Worm (Caenorhabditis elegans) whole organism, early embryonic: Measurements from ENCODE around the gene C49F5.3.

Experiments
- B0310.2 ChIP-seq: sonication (generic microtip); optimal IDR thresholded peaks from 2 replicates; lab custom pipeline; 2016; ENCODE audit warnings: mild to moderate bottlenecking, missing genetic modification characterization, missing compliant biosample characterization
- F13C5.2 ChIP-seq: sonication (generic microtip); optimal IDR thresholded peaks from 2 replicates; lab custom pipeline; 2017; ENCODE audit warnings: mild to moderate bottlenecking, missing genetic modification characterization, inconsistent platforms, missing compliant biosample characterization
- aly-1 ChIP-seq: sonication (generic microtip); optimal IDR thresholded peaks from 2 replicates; lab custom pipeline; 2016; ENCODE audit warnings: missing genetic modification characterization, missing compliant biosample characterization
- ama-1 ChIP-seq: fragments of 150-350 bp; optimal IDR thresholded peaks from 2 replicates; lab custom pipeline; 2014
- ceh-13 ChIP-seq: fragments of 200-800 bp; sonication (Bioruptor generic); optimal IDR thresholded peaks from 2 replicates; lab custom pipeline; 2018; ENCODE audit warnings: mild to moderate bottlenecking, missing genetic modification characterization, missing compliant biosample characterization
- ceh-36 ChIP-seq: sonication (generic microtip); optimal IDR thresholded peaks from 2 replicates; lab custom pipeline; 2016; ENCODE audit warnings: missing genetic modification characterization, inconsistent platforms, missing compliant biosample characterization
- ets-7 ChIP-seq: sonication (generic microtip); optimal IDR thresholded peaks from 2 replicates; lab custom pipeline; 2016; ENCODE audit warnings: missing genotype, missing genetic modification characterization, missing compliant biosample characterization
- flt-1 ChIP-seq: fragments of 200-800 bp; sonication (Bioruptor generic); IDR thresholded peaks from 2 replicates; pipeline ENCODE4 v1.3.6; 2022; ENCODE audit warnings: missing genetic modification characterization, missing compliant biosample characterization
- hmbx-1 ChIP-seq: sonication (generic microtip); optimal IDR thresholded peaks from 2 replicates; lab custom pipeline; 2016; ENCODE audit warnings: mild to moderate bottlenecking, missing genetic modification characterization, missing compliant biosample characterization
- hmg-4 ChIP-seq: fragments of 200-800 bp; sonication (Bioruptor generic); optimal IDR thresholded peaks from 2 replicates; lab custom pipeline; 2018; ENCODE audit warnings: mild to moderate bottlenecking, missing genetic modification characterization, missing compliant biosample characterization
- hnd-1 ChIP-seq: sonication (generic microtip); optimal IDR thresholded peaks from 2 replicates; lab custom pipeline; 2016; ENCODE audit warnings: missing genetic modification characterization, missing compliant biosample characterization
- pes-1 ChIP-seq: fragments of 200-800 bp; sonication (Bioruptor generic); IDR thresholded peaks from 2 replicates; pipeline ENCODE4 v1.3.6; 2022; ENCODE audit warnings: missing genetic modification reagents, missing genetic modification characterization, missing compliant biosample characterization
- scrt-1 ChIP-seq: fragments of 200-800 bp; sonication (Bioruptor generic); IDR thresholded peaks from 2 replicates; pipeline ENCODE4 v1.3.6; 2022; ENCODE audit warnings: missing genetic modification characterization, missing compliant biosample characterization
- sea-1 ChIP-seq: fragments of 200-800 bp; sonication (Bioruptor generic); conservative IDR thresholded peaks from 2 replicates; pipeline ENCODE4 v1.3.6; 2022; ENCODE audit warnings: missing genetic modification characterization, missing compliant biosample characterization
- tbx-11 ChIP-seq: fragments of 200-800 bp; sonication (Bioruptor generic); IDR thresholded peaks from 2 replicates; pipeline ENCODE4 v1.3.6; 2022; ENCODE audit warnings: missing genetic modification characterization, missing compliant biosample characterization
- tbx-37 ChIP-seq: fragments of 200-800 bp; sonication (Bioruptor generic); conservative IDR thresholded peaks from 2 replicates; pipeline ENCODE4 v1.3.6; 2022; ENCODE audit warnings: missing genetic modification reagents, missing genetic modification characterization, missing compliant biosample characterization
- tra-4 ChIP-seq: sonication (generic microtip); optimal IDR thresholded peaks from 2 replicates; lab custom pipeline; 2017; ENCODE audit warnings: missing genetic modification characterization, missing compliant biosample characterization

The C49F5.3 gene

ce11 chrX:11992246-11992645, 8.8 kb upstream of the C49F5.3 start:
- no peak for TF ChIP-seq ets-7 (tag; lab: Kevin White, UChicago)
- no peak for TF ChIP-seq ama-1 (lab: Kevin White, UChicago)
- TF ChIP-seq scrt-1 = no peak
- no peak for TF ChIP-seq tra-4 (tag; lab: Kevin White, UChicago)
- no peak for TF ChIP-seq sea-1 (GFP tag; lab: Robert Waterston, UW)
- no peak for TF ChIP-seq F13C5.2 (tag; lab: Kevin White, UChicago)
- no peak for TF ChIP-seq hmbx-1
- no peak for TF ChIP-seq pes-1
- no peak for TF ChIP-seq B0310.2 (tag; lab: Kevin White, UChicago)
- TF ChIP-seq hmg-4 (GFP tag; lab: Kevin White, UChicago) = no peak

ce11 chrX:11987900-11988364, 4.5 kb upstream of the C49F5.3 start, which contains the start of gene C49F5.6:
Gene C49F5.6 (plus strand): TSS chrX:11988314.
- no peak for TF ChIP-seq B0310.2 (tag; lab: Kevin White, UChicago)
- no peak for TF ChIP-seq pes-1
- no peak for TF ChIP-seq F13C5.2 (tag; lab: Kevin White, UChicago)
- no peak for TF ChIP-seq ceh-13
- TF ChIP-seq ceh-36 (tag; lab: Kevin White, UChicago) = no peak
- TF ChIP-seq aly-1 (tag; lab: Kevin White, UChicago) = no peak
- no peak for TF ChIP-seq sea-1 (GFP tag; lab: Robert Waterston, UW)
- TF ChIP-seq hnd-1 (tag; lab: Kevin White, UChicago) = no peak
- no peak for TF ChIP-seq tbx-37 (GFP tag; lab: Robert Waterston, UW)
- TF ChIP-seq tra-4 (tag; lab: Kevin White, UChicago) = no peak
- TF ChIP-seq ama-1 (lab: Kevin White, UChicago) = no peak
- no peak for TF ChIP-seq hmg-4 (GFP tag; lab: Kevin White, UChicago)
- TF ChIP-seq flt-1 = no peak
- no peak for TF ChIP-seq ets-7 (tag; lab: Kevin White, UChicago)
- no peak for TF ChIP-seq hmbx-1
- no peak for TF ChIP-seq scrt-1
- no peak for TF ChIP-seq tbx-11

ce11 chrX:11985887-11986286, 2.5 kb upstream of the C49F5.3 start, which contains the start of gene C49F5.5:
Gene C49F5.5 (plus strand): TSS chrX:11986187.
- TF ChIP-seq tra-4 (tag; lab: Kevin White, UChicago) (no peak), B0310.2 (tag; lab: Kevin White, UChicago) (no peak), hnd-1 (tag; lab: Kevin White, UChicago) (no peak), flt-1 (no peak), tbx-11 (no peak), hmbx-1 (no peak), hmg-4 (GFP tag; lab: Kevin White, UChicago) (no peak), aly-1 (tag; lab: Kevin White, UChicago) (no peak), tbx-37 (GFP tag; lab: Robert Waterston, UW) (no peak), ceh-13 (no peak), ceh-36 (tag; lab: Kevin White, UChicago) (no peak), ama-1 (lab: Kevin White, UChicago) (no peak), sea-1 (GFP tag; lab: Robert Waterston, UW) (no peak), scrt-1 (no peak)

ce11 chrX:11982065-11982464, 1.4 kb downstream of the C49F5.3 start, which contains the start of gene nhr-167:
Gene nhr-167 (minus strand): TSS chrX:11982085.
- TF ChIP-seq ceh-36 (tag; lab: Kevin White, UChicago) = no peak
- TF ChIP-seq ama-1 (lab: Kevin White, UChicago) = no peak
- TF ChIP-seq hmbx-1 = no peak
- TF ChIP-seq tbx-37 (GFP tag; lab: Robert Waterston, UW) = no peak
- TF ChIP-seq ets-7 (tag; lab: Kevin White, UChicago) = no peak

- TF ChIP-seq tbx-37 (GFP tag; lab: Robert Waterston, UW) (no peak), flt-1 (no peak), tra-4 (tag; lab: Kevin White, UChicago) (no peak), hmbx-1 (no peak), hnd-1 (tag; lab: Kevin White, UChicago) (no peak), hmg-4 (GFP tag; lab: Kevin White, UChicago) (no peak), ceh-13 (no peak), B0310.2 (tag; lab: Kevin White, UChicago) (no peak), F13C5.2 (tag; lab: Kevin White, UChicago) (no peak), pes-1 (no peak), ceh-36 (tag; lab: Kevin White, UChicago) (no peak), scrt-1 (no peak), ets-7 (tag; lab: Kevin White, UChicago) (no peak), aly-1 (tag; lab: Kevin White, UChicago) (no peak)
Measured at ce11 chrX:11974629-11975085, 8.8 kb downstream of the C49F5.3 start, which contains the start of gene set-6. Gene set-6 (minus strand): TSS chrX:11974679.

- TF ChIP-seq tra-4 (tag; lab: Kevin White, UChicago) (no peak), hmg-4 (GFP tag; lab: Kevin White, UChicago) (no peak), ama-1 (lab: Kevin White, UChicago) (no peak), ceh-13 (no peak), tbx-37 (GFP tag; lab: Robert Waterston, UW) (no peak), hmbx-1 (no peak), hnd-1 (tag; lab: Kevin White, UChicago) (no peak), ceh-36 (tag; lab: Kevin White, UChicago) (no peak), pes-1 (no peak), ets-7 (tag; lab: Kevin White, UChicago) (no peak), tbx-11 (no peak), aly-1 (tag; lab: Kevin White, UChicago) (no peak), B0310.2 (tag; lab: Kevin White, UChicago) (no peak), scrt-1 (no peak), flt-1 (no peak), F13C5.2 (tag; lab: Kevin White, UChicago) (no peak), sea-1 (GFP tag; lab: Robert Waterston, UW) (no peak)
Measured at ce11 chrX:11971323-11971722, 12.1 kb downstream of the C49F5.3 start.

ce11 chrX:11969554-11969953, 13.9 kb downstream of the C49F5.3 start:
- no peak for TF ChIP-seq flt-1
- no peak for TF ChIP-seq ets-7 (tag; lab: Kevin White, UChicago)
